Fruit fly (Drosophila melanogaster): ENCODE results near the gene CG46320.

CG46320 gene

dm6 chr3L:5630176-5630583 is 33.7 kb upstream of the CG46320 start (continued):
- TF ChIP-seq lbe (GFP tag; optimal IDR thresholded peaks at IDR 0.05) (no peak), pfk (GFP tag; optimal IDR thresholded peaks at IDR 0.05) (no peak), vfl (GFP tag; optimal IDR thresholded peaks at IDR 0.05) (no peak), Dek (tag; optimal IDR thresholded peaks at IDR 0.05) (no peak), Chrac-16 (GFP tag; optimal IDR thresholded peaks at IDR 0.05) (no peak), CG12236 (GFP tag; optimal IDR thresholded peaks at IDR 0.05) (no peak), ham (GFP tag; IDR thresholded peaks at IDR 0.05) (no peak), Gsc (GFP tag; IDR thresholded peaks at IDR 0.05) (no peak), Neu2 (GFP tag; optimal IDR thresholded peaks at IDR 0.05; ENCODE audit: borderline replicate concordance) (no peak), cad (GFP tag; optimal IDR thresholded peaks at IDR 0.05) (no peak), fru (optimal IDR thresholded peaks at IDR 0.05) (no peak), tna (GFP tag; IDR thresholded peaks at IDR 0.05; ENCODE audit: partially characterized antibody) (no peak), Drgx (GFP tag; IDR thresholded peaks at IDR 0.05) (peak; percentile 25; the same call in 1 of the 2 replicates), HmgZ (tag; optimal IDR thresholded peaks at IDR 0.05) (no peak), otp (GFP tag; IDR thresholded peaks at IDR 0.05) (no peak), CG12071 (GFP tag; optimal IDR thresholded peaks at IDR 0.05) (no peak), CG15696 (tag; optimal IDR thresholded peaks at IDR 0.05) (no peak), grn (GFP tag; optimal IDR thresholded peaks at IDR 0.05) (no peak), CG2678 (tag; optimal IDR thresholded peaks at IDR 0.05) (peak; percentile 83), mam (GFP tag; optimal IDR thresholded peaks at IDR 0.05) (no peak), lilli (GFP tag; optimal IDR thresholded peaks at IDR 0.05) (no peak), CG16779 (GFP tag; IDR thresholded peaks at IDR 0.05) (no peak), nerfin-1 (tag; optimal IDR thresholded peaks at IDR 0.05) (no peak), CG15601 (tag; optimal IDR thresholded peaks at IDR 0.05) (no peak), CG34224 (GFP tag; IDR thresholded peaks at IDR 0.05; ENCODE audit: partially characterized antibody) (no peak), Pdp1 (GFP tag; optimal IDR thresholded peaks at IDR 0.05) (peak in 1 of 2 experiments; percentile 29), Trl (optimal IDR thresholded peaks at IDR 0.05) (no peak), Trl (GFP tag; optimal IDR thresholded peaks at IDR 0.05) (no peak), chinmo (GFP tag; IDR thresholded peaks at IDR 0.05; ENCODE audit: partially characterized antibody) (no peak), Hsf (GFP tag; optimal IDR thresholded peaks at IDR 0.05) (no peak), usp (GFP tag; optimal IDR thresholded peaks at IDR 0.05) (no peak), Hand (GFP tag; optimal IDR thresholded peaks at IDR 0.05) (no peak), Ssrp (tag; optimal IDR thresholded peaks at IDR 0.05) (no peak), ase (GFP tag; IDR thresholded peaks at IDR 0.05) (no peak)

- TF ChIP-seq yki (optimal IDR thresholded peaks at IDR 0.05) (peak; percentile 82), Dbx (GFP tag; IDR thresholded peaks at IDR 0.05) (0 out of 3 replicates have a peak, but pooled peaks have one; percentile 16), CG12104 (GFP tag; optimal IDR thresholded peaks at IDR 0.05) (no peak), CG42726 (GFP tag; IDR thresholded peaks at IDR 0.05; ENCODE audit: partially characterized antibody) (no peak), CG32772 (GFP tag; IDR thresholded peaks at IDR 0.05) (no peak), nmo (GFP tag; optimal IDR thresholded peaks at IDR 0.05) (no peak), CG11093 (GFP tag; IDR thresholded peaks at IDR 0.05) (0 out of 3 replicates have a peak, but pooled peaks have one; percentile 9), Sry-δ (GFP tag; optimal IDR thresholded peaks at IDR 0.05) (no peak), Atf6 (GFP tag; IDR thresholded peaks at IDR 0.05) (no peak), maf-S (GFP tag; optimal IDR thresholded peaks at IDR 0.05) (no peak), Scr (GFP tag; IDR thresholded peaks at IDR 0.05; ENCODE audit: partially characterized antibody) (peak; percentile 29; the same call in 1 of the 2 replicates), CG10431 (GFP tag; optimal IDR thresholded peaks at IDR 0.05) (no peak), CG4282 (GFP tag; optimal IDR thresholded peaks at IDR 0.05) (no peak), jigr1 (GFP tag; IDR thresholded peaks at IDR 0.05) (no peak), CG7271 (tag; optimal IDR thresholded peaks at IDR 0.05) (no peak), HLH3B (GFP tag; IDR thresholded peaks at IDR 0.05) (no peak), tna (GFP tag; IDR thresholded peaks at IDR 0.05; ENCODE audit: partially characterized antibody) (no peak), sqz (GFP tag; optimal IDR thresholded peaks at IDR 0.05) (peak; percentile 13), bbx (GFP tag; IDR thresholded peaks at IDR 0.05; ENCODE audit: partially characterized antibody) (0 out of 2 replicates have a peak, but pooled peaks have one; percentile 16), cg (GFP tag; optimal IDR thresholded peaks at IDR 0.05) (peak; percentile 89)
These were observed 33.3 kb upstream of the CG46320 start, which contains the start of gene Blimp-1 for dm6 chr3L:5630608-5631080. TSS of gene Blimp-1 (plus strand) at chr3L:5630983.
